Worm (Caenorhabditis elegans): ENCODE results near the gene F25B5.6.

DNA sequence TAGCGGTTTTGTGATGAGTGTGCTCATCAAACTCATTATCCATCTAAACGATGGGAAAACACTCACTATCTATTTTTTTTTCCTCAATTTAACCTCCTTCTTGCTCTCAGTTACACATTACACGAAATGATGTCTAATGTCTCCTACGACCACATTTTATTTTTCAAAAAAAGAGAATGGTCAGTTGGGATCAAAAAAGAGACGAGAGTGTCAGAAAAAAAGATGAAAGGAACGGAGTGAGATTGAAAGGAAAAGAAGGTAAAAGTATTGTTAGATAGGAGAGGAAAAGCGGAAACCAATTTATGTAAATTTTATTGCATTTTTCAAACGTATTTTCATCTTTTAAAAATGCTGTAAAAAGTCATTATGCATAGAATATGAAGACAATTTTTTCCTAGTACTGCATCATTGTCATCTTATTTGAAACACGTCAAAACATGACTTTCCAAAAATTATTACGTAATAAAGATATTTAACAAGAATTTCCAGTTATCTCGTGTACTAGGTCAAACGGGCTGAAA, 14.3 kb downstream of the F25B5.6 start:
- TF ChIP-seq him-1 (tag; optimal IDR thresholded peaks at IDR 0.05), result no peak
- no peak for TF ChIP-seq dao-5 (tag; optimal IDR thresholded peaks at IDR 0.05)
- no peak for TF ChIP-seq W03F9.2 (tag; optimal IDR thresholded peaks at IDR 0.05)
